Worm (Caenorhabditis elegans): Measurements from ENCODE around the gene nth-1.

Gene nth-1

DNA sequence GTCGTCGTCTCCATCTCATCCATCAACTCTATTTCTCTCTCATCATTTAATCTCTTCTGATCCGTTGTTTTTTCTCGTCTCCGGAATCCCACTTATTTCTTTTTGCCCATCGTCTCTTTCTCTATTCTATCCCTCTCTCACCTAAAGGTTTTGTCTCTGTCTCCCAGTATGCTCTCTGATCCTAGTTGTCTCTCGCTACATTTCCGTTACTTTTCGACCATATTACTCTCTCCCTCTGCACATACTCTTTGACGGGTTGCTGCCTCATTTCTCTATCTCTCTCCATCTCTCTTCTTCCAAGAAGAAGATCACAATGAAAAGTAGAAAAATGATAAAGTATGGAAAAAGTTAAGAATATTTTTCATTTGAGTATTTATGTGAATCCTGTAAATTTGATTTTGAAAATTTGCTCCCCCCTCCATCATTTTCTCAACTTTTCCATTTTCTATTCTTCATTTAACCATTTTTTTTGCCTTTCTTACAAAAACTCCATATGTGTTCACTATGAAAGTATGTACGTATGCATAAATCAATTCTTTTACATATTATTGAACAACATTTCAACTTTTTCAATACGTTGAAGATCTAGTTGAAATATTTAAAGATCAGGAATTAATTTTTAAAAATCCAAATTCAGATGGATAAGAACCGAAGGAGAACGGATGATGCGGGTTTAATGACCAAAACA, 23.2 kb upstream of the nth-1 start, which contains the start of gene tag-131 (continued):
- TF ChIP-seq lin-39 (tag; optimal IDR thresholded peaks at IDR 0.05): peak; percentile 8
- peak; percentile 64 for TF ChIP-seq blmp-1 (tag; optimal IDR thresholded peaks at IDR 0.05)
- no peak for TF ChIP-seq ces-1 (GFP tag; optimal IDR thresholded peaks at IDR 0.05)
- peak; percentile 43 for TF ChIP-seq nhr-19 (GFP tag; conservative IDR thresholded peaks at IDR 0.05)
- no peak for TF ChIP-seq mab-9 (GFP tag; IDR thresholded peaks at IDR 0.05)
- TF ChIP-seq nhr-47 (tag; optimal IDR thresholded peaks at IDR 0.05): peak; percentile 36

DNA sequence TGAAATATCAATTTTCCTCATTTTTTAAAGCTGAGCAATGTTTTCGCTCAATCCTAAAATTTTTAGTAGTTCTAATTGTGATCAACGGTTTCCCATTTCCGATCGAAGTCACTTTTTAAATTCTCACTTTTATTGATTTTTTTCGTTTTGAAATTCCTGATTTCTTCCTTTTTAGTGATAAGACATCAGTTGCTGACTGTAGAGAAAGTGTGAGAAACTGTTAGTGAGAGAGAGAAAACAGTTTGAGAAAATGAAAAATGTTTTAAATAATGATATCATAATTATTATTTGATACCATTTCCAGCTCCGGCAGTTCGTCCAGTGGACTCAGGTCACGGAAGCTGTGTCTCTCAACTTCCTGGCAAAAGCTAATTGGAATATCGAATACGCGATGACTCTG, 20.4 kb upstream of the nth-1 start:
- no peak for TF ChIP-seq unc-30 (tag; optimal IDR thresholded peaks at IDR 0.05)
- TF ChIP-seq isw-1 (GFP tag; IDR thresholded peaks at IDR 0.05): no peak
- TF ChIP-seq mdl-1 (tag; optimal IDR thresholded peaks at IDR 0.05): no peak
- TF ChIP-seq lin-14 (GFP tag; optimal IDR thresholded peaks at IDR 0.05): no peak
- no peak for TF ChIP-seq aha-1 (tag; optimal IDR thresholded peaks at IDR 0.05)
- TF ChIP-seq ceh-90 (tag; optimal IDR thresholded peaks at IDR 0.05): no peak
- TF ChIP-seq mab-9 (GFP tag; IDR thresholded peaks at IDR 0.05): no peak

DNA sequence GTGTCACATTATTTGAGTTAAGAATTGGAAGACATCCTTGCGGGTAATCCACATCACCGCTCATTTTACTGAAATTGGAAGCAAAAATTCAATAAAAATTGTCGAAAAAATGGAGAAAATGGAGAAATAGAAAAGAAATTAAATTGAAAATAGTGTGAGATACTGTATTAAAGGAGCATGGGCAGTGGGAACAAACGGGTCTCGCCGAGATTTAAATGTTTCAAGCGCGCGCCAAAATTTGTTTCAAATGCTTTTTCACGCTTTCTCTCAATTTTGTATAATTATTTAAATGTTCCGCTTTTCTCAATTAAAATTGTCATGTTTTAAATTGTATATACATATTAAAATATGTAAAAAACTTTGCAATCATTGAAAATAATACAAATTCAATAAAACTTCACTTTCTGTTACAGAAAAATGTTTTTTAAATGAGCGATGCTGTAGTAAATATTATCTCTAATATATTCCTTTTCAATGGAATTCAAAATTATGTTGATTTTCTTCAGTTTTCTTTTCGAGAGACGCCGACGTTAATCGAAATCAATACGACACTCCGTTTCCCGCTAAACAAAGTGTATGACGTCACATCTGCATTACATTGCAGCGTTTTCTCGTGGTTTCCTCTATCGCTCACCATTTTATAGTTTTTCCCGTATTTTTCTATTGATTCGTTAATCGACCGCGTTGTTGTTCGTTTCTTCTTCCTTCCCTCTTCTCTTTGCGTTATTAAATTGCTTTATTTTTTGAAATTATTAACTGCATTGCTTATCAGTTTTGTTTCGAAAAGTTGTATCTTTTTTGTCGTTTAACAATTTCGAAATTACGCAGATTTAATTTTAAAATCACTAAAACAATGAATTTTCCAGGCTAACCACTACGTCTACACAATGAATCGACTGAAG, 19.3 kb upstream of the nth-1 start, which contains the start of the genes evl-14 and dcn-1:
TSS of gene evl-14 (minus strand) at position 68 of the 902 bp plus-strand sequence.
TSS of gene dcn-1 (plus strand) at position 852 of the 902 bp plus-strand sequence.
- TF ChIP-seq aly-2 (tag; optimal IDR thresholded peaks at IDR 0.05) (peak; percentile 15), ces-1 (GFP tag; optimal IDR thresholded peaks at IDR 0.05) (no peak), lin-13 (GFP tag; optimal IDR thresholded peaks at IDR 0.05) (peak; percentile 68), sup-37 (GFP tag; optimal IDR thresholded peaks at IDR 0.05) (no peak), nhr-28 (tag; optimal IDR thresholded peaks at IDR 0.05) (no peak), unc-86 (tag; optimal IDR thresholded peaks at IDR 0.05) (peak; percentile 65), nhr-20 (tag; optimal IDR thresholded peaks at IDR 0.05) (peak; percentile 86), lin-35 (GFP tag; optimal IDR thresholded peaks at IDR 0.05) (peak; percentile 73 to 87), mab-9 (GFP tag; IDR thresholded peaks at IDR 0.05) (no peak), snpc-4 (tag; optimal IDR thresholded peaks at IDR 0.05) (peak; percentile 11), unc-130 (tag; optimal IDR thresholded peaks at IDR 0.05) (peak; percentile 60), pax-3 (tag; optimal IDR thresholded peaks at IDR 0.05) (no peak), snu-23 (GFP tag; optimal IDR thresholded peaks at IDR 0.05) (peak; percentile 91), egl-13 (tag; optimal IDR thresholded peaks at IDR 0.05) (peak; percentile 29), pag-3 (tag; optimal IDR thresholded peaks at IDR 0.05; ENCODE audit: borderline replicate concordance, insufficient read depth) (no peak), nhr-237 (tag; optimal IDR thresholded peaks at IDR 0.05) (no peak), elt-3 (tag; optimal IDR thresholded peaks at IDR 0.05) (peak in 1 of 6 experiments; percentile 84), C04F5.9 (tag; optimal IDR thresholded peaks at IDR 0.05) (no peak), C16A3.4 (tag; optimal IDR thresholded peaks at IDR 0.05) (peak; percentile 84), lin-15B (tag; optimal IDR thresholded peaks at IDR 0.05) (peak; percentile 65), vab-15 (tag; optimal IDR thresholded peaks at IDR 0.05) (no peak), nhr-90 (tag; optimal IDR thresholded peaks at IDR 0.05; ENCODE audit: poor library complexity) (peak; percentile 64), ets-5 (GFP tag; IDR thresholded peaks at IDR 0.05) (no peak), alr-1 (tag; optimal IDR thresholded peaks at IDR 0.05; ENCODE audit: borderline replicate concordance) (no peak), nhr-77 (tag; optimal IDR thresholded peaks at IDR 0.05) (peak; percentile 39), nhr-71 (tag; optimal IDR thresholded peaks at IDR 0.05) (peak; percentile 90), tbx-2 (tag; optimal IDR thresholded peaks at IDR 0.05) (peak; percentile 75), ceh-8 (GFP tag; optimal IDR thresholded peaks at IDR 0.05) (no peak), fkh-8 (tag; optimal IDR thresholded peaks at IDR 0.05) (peak; percentile 83), xbp-1 (tag; optimal IDR thresholded peaks at IDR 0.05) (peak; percentile 82), fos-1 (tag; optimal IDR thresholded peaks at IDR 0.05) (no peak), efl-1 (optimal IDR thresholded peaks at IDR 0.05) (peak; percentile 80 to 81), efl-1 (GFP tag; optimal IDR thresholded peaks at IDR 0.05 in 1 of 2) (peak; percentile 75 to 97), sox-4 (tag; optimal IDR thresholded peaks at IDR 0.05) (no peak), isw-1 (GFP tag; IDR thresholded peaks at IDR 0.05) (peak; percentile 48), dsc-1 (tag; optimal IDR thresholded peaks at IDR 0.05) (peak; percentile 56), hpl-2 (GFP tag; optimal IDR thresholded peaks at IDR 0.05) (peak; percentile 6)

All from whole organism, L1 larva.